Worm (Caenorhabditis elegans) whole organism, dauer: ENCODE data around the gene gspd-1.

Experiments used
- unc-62 ChIP-seq: sonication (generic microtip); optimal IDR thresholded peaks from 2 replicates; lab custom pipeline; 2017; ENCODE audit warnings: missing biosample characterization, missing genetic modification reagents, missing genetic modification characterization

The gspd-1 gene

ce11 chrIV:11317119-11317518 lies at the start of gene gspd-1:
Gene gspd-1 (plus strand): TSS chrIV:11317419.
- TF ChIP-seq unc-62 (GFP tag; lab: Kevin White, UChicago): no peak

- TF ChIP-seq unc-62 (GFP tag; lab: Kevin White, UChicago): no peak
These were observed 47.7 kb upstream of the gspd-1 start for ce11 chrIV:11269483-11269882.

- TF ChIP-seq unc-62 (GFP tag; lab: Kevin White, UChicago): no peak
These were observed 46.0 kb upstream of the gspd-1 start, which contains the start of gene nhr-7 for ce11 chrIV:11271262-11271661. Gene nhr-7 (minus strand): TSS chrIV:11271362.

- no peak for TF ChIP-seq unc-62 (GFP tag; lab: Kevin White, UChicago)
These were observed 44.1 kb upstream of the gspd-1 start, which contains the start of gene gtl-2 for ce11 chrIV:11273151-11273550. Gene gtl-2 (plus strand): TSS chrIV:11273451.

ce11 chrIV:11276026-11276425 lies 41.2 kb upstream of the gspd-1 start:
- TF ChIP-seq unc-62 (GFP tag; lab: Kevin White, UChicago): no peak

ce11 chrIV:11284102-11284531 lies 33.1 kb upstream of the gspd-1 start:
- no peak for TF ChIP-seq unc-62 (GFP tag; lab: Kevin White, UChicago)

- no peak for TF ChIP-seq unc-62 (GFP tag; lab: Kevin White, UChicago)
These were observed 32.0 kb upstream of the gspd-1 start for ce11 chrIV:11285239-11285638.

ce11 chrIV:11286112-11286511 lies 31.1 kb upstream of the gspd-1 start:
- TF ChIP-seq unc-62 (GFP tag; lab: Kevin White, UChicago): no peak

- no peak for TF ChIP-seq unc-62 (GFP tag; lab: Kevin White, UChicago)
These were observed 29.7 kb upstream of the gspd-1 start, which contains the start of gene F54D1.6 for ce11 chrIV:11287511-11287910. Gene F54D1.6 (plus strand): TSS chrIV:11287811.

- TF ChIP-seq unc-62 (GFP tag; lab: Kevin White, UChicago): no peak
These were observed 28.3 kb upstream of the gspd-1 start for ce11 chrIV:11288965-11289364.

- no peak for TF ChIP-seq unc-62 (GFP tag; lab: Kevin White, UChicago)
These were observed 20.4 kb upstream of the gspd-1 start, which contains the start of gene mttu-1 for ce11 chrIV:11296787-11297186. Gene mttu-1 (minus strand): TSS chrIV:11296887.

- TF ChIP-seq unc-62 (GFP tag; lab: Kevin White, UChicago): no peak
These were observed 18.8 kb upstream of the gspd-1 start, which contains the start of the genes B0035.15 and dnj-1 for ce11 chrIV:11298154-11299086. Gene B0035.15 (minus strand): TSS chrIV:11298252. Gene dnj-1 (plus strand): TSS chrIV:11299036.

ce11 chrIV:11304970-11305369 lies 12.2 kb upstream of the gspd-1 start:
- no peak for TF ChIP-seq unc-62 (GFP tag; lab: Kevin White, UChicago)

ce11 chrIV:11306548-11306947 lies 10.7 kb upstream of the gspd-1 start, which contains the start of gene B0035.13:
Gene B0035.13 (minus strand): TSS chrIV:11306720.
- TF ChIP-seq unc-62 (GFP tag; lab: Kevin White, UChicago): no peak

- no peak for TF ChIP-seq unc-62 (GFP tag; lab: Kevin White, UChicago)
These were observed 9.4 kb upstream of the gspd-1 start for ce11 chrIV:11307770-11308169.

- no peak for TF ChIP-seq unc-62 (GFP tag; lab: Kevin White, UChicago)
These were observed 6.6 kb upstream of the gspd-1 start, which contains the start of gene znf-207 for ce11 chrIV:11310624-11311023. Gene znf-207 (plus strand): TSS chrIV:11310972.
